Worm (Caenorhabditis elegans): ENCODE measurements around the gene rsr-2.

Gene rsr-2

ce11 chrII:12239449-12239848 lies 14.3 kb downstream of the rsr-2 start (continued):
- TF ChIP-seq sma-9 (GFP tag; optimal IDR thresholded peaks at IDR 0.05) (no peak), sma-9 (tag; optimal IDR thresholded peaks at IDR 0.05) (no peak), C34F6.9 (tag; optimal IDR thresholded peaks at IDR 0.05) (no peak), fos-1 (tag; optimal IDR thresholded peaks at IDR 0.05) (peak; percentile 82), snpc-4 (tag; optimal IDR thresholded peaks at IDR 0.05) (no peak), nhr-11 (tag; optimal IDR thresholded peaks at IDR 0.05) (no peak), unc-62 (GFP tag; optimal IDR thresholded peaks at IDR 0.05) (no peak), nhr-6 (tag; optimal IDR thresholded peaks at IDR 0.05) (no peak), mab-5 (tag; optimal IDR thresholded peaks at IDR 0.05) (no peak), Y55F3AM.14 (GFP tag; optimal IDR thresholded peaks at IDR 0.05) (no peak)

ce11 chrII:12240088-12240487 lies 14.9 kb downstream of the rsr-2 start, which contains the start of gene txdc-12.1:
Gene txdc-12.1 (plus strand): TSS chrII:12240388.
- TF ChIP-seq lin-39 (tag; optimal IDR thresholded peaks at IDR 0.05) = no peak
- no peak for TF ChIP-seq lsy-2 (tag; optimal IDR thresholded peaks at IDR 0.05)
- TF ChIP-seq ztf-4 (tag; optimal IDR thresholded peaks at IDR 0.05) = no peak
- no peak for TF ChIP-seq C34F6.9 (tag; optimal IDR thresholded peaks at IDR 0.05)

- TF ChIP-seq alr-1 (tag; optimal IDR thresholded peaks at IDR 0.05) (no peak), nhr-77 (tag; optimal IDR thresholded peaks at IDR 0.05) (no peak), mab-5 (tag; optimal IDR thresholded peaks at IDR 0.05) (no peak), zag-1 (tag; optimal IDR thresholded peaks at IDR 0.05) (no peak), nhr-12 (tag; optimal IDR thresholded peaks at IDR 0.05) (no peak), sma-3 (GFP tag; optimal IDR thresholded peaks at IDR 0.05) (no peak), peb-1 (tag; optimal IDR thresholded peaks at IDR 0.05) (no peak), lin-13 (GFP tag; optimal IDR thresholded peaks at IDR 0.05) (no peak)
These were observed 16.6 kb downstream of the rsr-2 start for ce11 chrII:12241792-12242191.

- no peak for TF ChIP-seq nhr-11 (tag; optimal IDR thresholded peaks at IDR 0.05)
- no peak for TF ChIP-seq egl-27 (tag; optimal IDR thresholded peaks at IDR 0.05)
- no peak for TF ChIP-seq mdl-1 (tag; optimal IDR thresholded peaks at IDR 0.05)
- no peak for TF ChIP-seq nhr-10 (tag; optimal IDR thresholded peaks at IDR 0.05)
- no peak for TF ChIP-seq ztf-11 (tag; optimal IDR thresholded peaks at IDR 0.05)
- no peak for TF ChIP-seq nhr-21 (tag; optimal IDR thresholded peaks at IDR 0.05)
- TF ChIP-seq sem-4 (tag; optimal IDR thresholded peaks at IDR 0.05) = no peak
- TF ChIP-seq ZK546.5 (tag; optimal IDR thresholded peaks at IDR 0.05) = no peak
- TF ChIP-seq mbf-1 (tag; optimal IDR thresholded peaks at IDR 0.05) = no peak
- no peak for TF ChIP-seq lin-11 (tag; optimal IDR thresholded peaks at IDR 0.05)
- TF ChIP-seq aly-2 (tag; optimal IDR thresholded peaks at IDR 0.05) = no peak
- no peak for TF ChIP-seq lsy-2 (tag; optimal IDR thresholded peaks at IDR 0.05)
- no peak for TF ChIP-seq gmeb-1 (tag; optimal IDR thresholded peaks at IDR 0.05)
- no peak for TF ChIP-seq C34F6.9 (tag; optimal IDR thresholded peaks at IDR 0.05)
- TF ChIP-seq dmd-4 (tag; optimal IDR thresholded peaks at IDR 0.05) = no peak
- TF ChIP-seq lin-13 (GFP tag; optimal IDR thresholded peaks at IDR 0.05) = no peak
- TF ChIP-seq zag-1 (tag; optimal IDR thresholded peaks at IDR 0.05) = no peak
- TF ChIP-seq ceh-16 (tag; optimal IDR thresholded peaks at IDR 0.05) = no peak
- TF ChIP-seq elt-1 (tag; optimal IDR thresholded peaks at IDR 0.05) = no peak
- TF ChIP-seq peb-1 (tag; optimal IDR thresholded peaks at IDR 0.05) = no peak
These were observed 17.4 kb downstream of the rsr-2 start, which contains the start of gene Y57A10A.24 for ce11 chrII:12242551-12242950. Gene Y57A10A.24 (plus strand): TSS chrII:12242946.

ce11 chrII:12249042-12249441 lies 23.9 kb downstream of the rsr-2 start, which contains the start of gene tag-276:
Gene tag-276 (minus strand): TSS chrII:12249142.
- TF ChIP-seq mbf-1 (tag; optimal IDR thresholded peaks at IDR 0.05) (no peak), nhr-23 (tag; optimal IDR thresholded peaks at IDR 0.05) (no peak), skn-1 (tag; optimal IDR thresholded peaks at IDR 0.05) (no peak), nhr-77 (tag; optimal IDR thresholded peaks at IDR 0.05) (no peak), egl-27 (tag; optimal IDR thresholded peaks at IDR 0.05) (no peak), peb-1 (tag; optimal IDR thresholded peaks at IDR 0.05) (no peak), mdl-1 (tag; optimal IDR thresholded peaks at IDR 0.05) (no peak), snpc-4 (tag; optimal IDR thresholded peaks at IDR 0.05) (no peak), lin-11 (tag; optimal IDR thresholded peaks at IDR 0.05) (no peak), lin-13 (GFP tag; optimal IDR thresholded peaks at IDR 0.05) (no peak), ztf-11 (tag; optimal IDR thresholded peaks at IDR 0.05) (no peak), alr-1 (tag; optimal IDR thresholded peaks at IDR 0.05) (no peak), elt-1 (tag; optimal IDR thresholded peaks at IDR 0.05) (no peak), nhr-237 (tag; optimal IDR thresholded peaks at IDR 0.05) (no peak), blmp-1 (tag; optimal IDR thresholded peaks at IDR 0.05; ENCODE audit: insufficient read depth) (no peak), nhr-25 (tag; optimal IDR thresholded peaks at IDR 0.05) (no peak), gmeb-1 (tag; optimal IDR thresholded peaks at IDR 0.05) (no peak)
